Worm (Caenorhabditis elegans): Measurements from ENCODE around the gene F07E5.9.

- TF ChIP-seq snpc-4 (GFP tag; optimal IDR thresholded peaks at IDR 0.05), result no peak
- no peak for TF ChIP-seq snpc-4 (tag; optimal IDR thresholded peaks at IDR 0.05)
- TF ChIP-seq egl-18 (GFP tag; IDR thresholded peaks at IDR 0.05), result no peak
- no peak for TF ChIP-seq die-1 (tag; optimal IDR thresholded peaks at IDR 0.05)
- TF ChIP-seq ceh-58 (GFP tag; IDR thresholded peaks at IDR 0.05), result no peak
- no peak for TF ChIP-seq rcor-1 (GFP tag; IDR thresholded peaks at IDR 0.05)
- TF ChIP-seq bed-1 (GFP tag; IDR thresholded peaks at IDR 0.05), result no peak
- no peak for TF ChIP-seq snpc-3.4 (tag; optimal IDR thresholded peaks at IDR 0.05)
- TF ChIP-seq pha-4 (tag; optimal IDR thresholded peaks at IDR 0.05), result no peak
- no peak for TF ChIP-seq dpl-1 (GFP tag; optimal IDR thresholded peaks at IDR 0.05)
- no peak for TF ChIP-seq pbrm-1 (GFP tag; IDR thresholded peaks at IDR 0.05)
- no peak for TF ChIP-seq egl-44 (GFP tag; IDR thresholded peaks at IDR 0.05)
Observed at ce11 chrII:2075513-2075912, 4.8 kb downstream of the F07E5.9 start, which contains the start of gene F07E5.8.
